Fruit fly (Drosophila melanogaster): ENCODE results near the gene CG31715.

The CG31715 gene

DNA sequence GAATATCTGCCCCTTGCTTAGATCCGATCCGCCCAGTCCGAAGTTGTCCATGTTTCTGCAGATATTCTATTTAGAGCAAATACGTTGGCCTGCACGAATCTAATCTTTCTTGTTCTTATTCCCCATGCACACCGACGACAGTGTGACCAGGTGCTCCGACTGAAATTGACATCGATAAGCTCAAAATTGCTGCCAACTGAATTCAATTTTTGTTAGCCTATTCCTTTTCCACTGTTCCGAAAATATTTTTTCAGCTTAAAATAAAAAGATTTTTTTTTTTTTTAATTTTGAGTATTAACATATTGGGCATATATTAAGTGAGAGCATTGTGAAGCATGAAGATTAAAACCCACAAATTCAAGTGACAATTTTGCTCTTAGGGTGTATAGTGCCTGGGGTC, 37.6 kb upstream of the CG31715 start, which contains the start of gene nmd (continued):
- TF ChIP-seq CG4854 (GFP tag; optimal IDR thresholded peaks at IDR 0.05): no peak
- no peak for TF ChIP-seq hkb (optimal IDR thresholded peaks at IDR 0.05)
- TF ChIP-seq hkb (GFP tag; IDR thresholded peaks at IDR 0.05): no peak
- no peak for TF ChIP-seq oc (tag; optimal IDR thresholded peaks at IDR 0.05)
- no peak for TF ChIP-seq CG1647 (GFP tag; optimal IDR thresholded peaks at IDR 0.05)
- TF ChIP-seq Bdp1 (GFP tag; optimal IDR thresholded peaks at IDR 0.05): no peak
- TF ChIP-seq HLHmδ (GFP tag; optimal IDR thresholded peaks at IDR 0.05): no peak
- TF ChIP-seq Atf3 (GFP tag; optimal IDR thresholded peaks at IDR 0.05): no peak
- no peak for TF ChIP-seq ac (GFP tag; optimal IDR thresholded peaks at IDR 0.05)
- no peak for TF ChIP-seq CG31388 (GFP tag; optimal IDR thresholded peaks at IDR 0.05)
- no peak for TF ChIP-seq CG2202 (tag; optimal IDR thresholded peaks at IDR 0.05)
- TF ChIP-seq Ets65A (GFP tag): peak; percentile 60
- no peak for TF ChIP-seq Nf-YA (GFP tag; IDR thresholded peaks at IDR 0.05)
- TF ChIP-seq CG10462 (GFP tag; optimal IDR thresholded peaks at IDR 0.05): no peak
- peak; percentile 21 for TF ChIP-seq phol (tag; optimal IDR thresholded peaks at IDR 0.05)
- TF ChIP-seq inv (GFP tag; IDR thresholded peaks at IDR 0.05; ENCODE audit: partially characterized antibody): no peak
- no peak for TF ChIP-seq sisA (GFP tag; IDR thresholded peaks at IDR 0.05)
- peak; percentile 20 for TF ChIP-seq Myb (GFP tag; optimal IDR thresholded peaks at IDR 0.05)
- TF ChIP-seq CG10321 (GFP tag; IDR thresholded peaks at IDR 0.05): 0 out of 2 replicates have a peak, but pooled peaks have one; percentile 21
- TF ChIP-seq CG10979 (tag; optimal IDR thresholded peaks at IDR 0.05): peak; percentile 7
- TF ChIP-seq Xrp1 (GFP tag; IDR thresholded peaks at IDR 0.05): no peak
- no peak for TF ChIP-seq ap (GFP tag; IDR thresholded peaks at IDR 0.05)
- no peak for TF ChIP-seq CG10274 (GFP tag; optimal IDR thresholded peaks at IDR 0.05)
- TF ChIP-seq MESR4 (GFP tag; optimal IDR thresholded peaks at IDR 0.05): peak; percentile 77
- peak; percentile 34 for TF ChIP-seq HmgD (GFP tag; optimal IDR thresholded peaks at IDR 0.05)
- TF ChIP-seq CkIIα-i1 (GFP tag; IDR thresholded peaks at IDR 0.05): no peak
- TF ChIP-seq CG10654 (GFP tag; optimal IDR thresholded peaks at IDR 0.05): peak; percentile 3
- TF ChIP-seq knrl (GFP tag; IDR thresholded peaks at IDR 0.05; ENCODE audit: partially characterized antibody): no peak; the same call in 2 of the 3 replicates
- TF ChIP-seq CG16815 (GFP tag; optimal IDR thresholded peaks at IDR 0.05): no peak
- TF ChIP-seq CG15696 (tag; optimal IDR thresholded peaks at IDR 0.05): no peak
- TF ChIP-seq kah (GFP tag; optimal IDR thresholded peaks at IDR 0.05): no peak
- TF ChIP-seq trem (tag; optimal IDR thresholded peaks at IDR 0.05): peak; percentile 98
- no peak for TF ChIP-seq tin (GFP tag; optimal IDR thresholded peaks at IDR 0.05)
- no peak for TF ChIP-seq CG2129 (GFP tag; IDR thresholded peaks at IDR 0.05; ENCODE audit: partially characterized antibody)
- TF ChIP-seq Usf (GFP tag; optimal IDR thresholded peaks at IDR 0.05): no peak
- no peak for TF ChIP-seq exex (tag; optimal IDR thresholded peaks at IDR 0.05)
- TF ChIP-seq croc (GFP tag; conservative IDR thresholded peaks at IDR 0.05): no peak
- no peak for TF ChIP-seq bowl (GFP tag; IDR thresholded peaks at IDR 0.05)
- TF ChIP-seq CG16813 (GFP tag; IDR thresholded peaks at IDR 0.05; ENCODE audit: partially characterized antibody): peak; percentile 50; the same call in 1 of the 3 replicates
- no peak for TF ChIP-seq CG11504 (tag; optimal IDR thresholded peaks at IDR 0.05)
- TF ChIP-seq peb (GFP tag; IDR thresholded peaks at IDR 0.05): no peak
- TF ChIP-seq cwo (GFP tag; optimal IDR thresholded peaks at IDR 0.05): no peak
- TF ChIP-seq H15 (GFP tag; IDR thresholded peaks at IDR 0.05): no peak
- peak; percentile 92 for TF ChIP-seq CG2116 (GFP tag; optimal IDR thresholded peaks at IDR 0.05)
- no peak for TF ChIP-seq psq (GFP tag; optimal IDR thresholded peaks at IDR 0.05)
- TF ChIP-seq CG32772 (GFP tag; IDR thresholded peaks at IDR 0.05): no peak
- no peak for TF ChIP-seq CG16779 (GFP tag; IDR thresholded peaks at IDR 0.05)
- TF ChIP-seq D19B (GFP tag; optimal IDR thresholded peaks at IDR 0.05): no peak
- no peak for TF ChIP-seq CG1233 (GFP tag; optimal IDR thresholded peaks at IDR 0.05)
- no peak for TF ChIP-seq CG6765 (GFP tag; optimal IDR thresholded peaks at IDR 0.05)
- no peak for TF ChIP-seq ind (GFP tag; optimal IDR thresholded peaks at IDR 0.05)
- TF ChIP-seq CG7928 (GFP tag; optimal IDR thresholded peaks at IDR 0.05): no peak
